Fruit fly (Drosophila melanogaster) whole organism, embryonic: Measurements from ENCODE around the gene CG11839.

Source experiments
- Abd-B ChIP-seq: fragments of 200-800 bp; sonication (Bioruptor generic); optimal IDR thresholded peaks from 2 replicates; lab custom pipeline; 2018; ENCODE audit warnings: missing biosample characterization, mild to moderate bottlenecking, missing genetic modification characterization, moderate library complexity
- Antp ChIP-seq: fragments of 200-800 bp; sonication (Bioruptor generic); optimal IDR thresholded peaks from 3 replicates; lab custom pipeline; 2016; ENCODE audit warnings: missing biosample characterization, missing genetic modification characterization
- Atf-2 ChIP-seq: fragments of 200-800 bp; sonication (Bioruptor generic); optimal IDR thresholded peaks from 2 replicates; lab custom pipeline; 2016; ENCODE audit warnings: missing biosample characterization, missing genetic modification characterization
- Bdp1 ChIP-seq: fragments of 200-800 bp; sonication (Bioruptor generic); optimal IDR thresholded peaks from 3 replicates; lab custom pipeline; 2016; ENCODE audit warnings: missing biosample characterization, missing genetic modification characterization
- CG10267 ChIP-seq: fragments of 200-800 bp; sonication (Bioruptor generic); optimal IDR thresholded peaks from 2 replicates; lab custom pipeline; 2018; ENCODE audit warnings: missing biosample characterization, mild to moderate bottlenecking, missing genetic modification characterization, moderate library complexity
- CG10462 ChIP-seq: fragments of 200-800 bp; sonication (Bioruptor generic); optimal IDR thresholded peaks from 2 replicates; lab custom pipeline; 2016; ENCODE audit warnings: missing biosample characterization, missing genetic modification characterization
- CG10654 ChIP-seq: fragments of 200-800 bp; sonication (Bioruptor generic); optimal IDR thresholded peaks from 2 replicates; lab custom pipeline; 2016; ENCODE audit warnings: missing biosample characterization, missing genetic modification characterization
- CG11695 ChIP-seq: fragments of 200-800 bp; sonication (Bioruptor generic); IDR thresholded peaks from 3 replicates; pipeline ENCODE4 v1.3.6; 2022; ENCODE audit warnings: missing biosample characterization, missing genetic modification characterization
- CG11696 ChIP-seq: fragments of 200-800 bp; sonication (Bioruptor generic); IDR thresholded peaks from 2 replicates; pipeline ENCODE4 v1.3.6; 2022; ENCODE audit warnings: missing biosample characterization, missing genetic modification characterization
- CG12236 ChIP-seq: fragments of 200-800 bp; sonication (Bioruptor generic); optimal IDR thresholded peaks from 2 replicates; lab custom pipeline; 2016; ENCODE audit warnings: missing biosample characterization, missing genetic modification characterization
- CG12769 ChIP-seq: fragments of 200-800 bp; sonication (Bioruptor generic); optimal IDR thresholded peaks from 2 replicates; lab custom pipeline; 2019; ENCODE audit warnings: missing biosample characterization, mild to moderate bottlenecking, missing genetic modification characterization, moderate library complexity
- CG13123 ChIP-seq: fragments of 200-800 bp; sonication (Bioruptor generic); optimal IDR thresholded peaks from 2 replicates; lab custom pipeline; 2016; ENCODE audit warnings: missing biosample characterization, missing genetic modification characterization
- CG13624 ChIP-seq: fragments of 200-800 bp; sonication (Bioruptor generic); optimal IDR thresholded peaks from 2 replicates; lab custom pipeline; 2016; ENCODE audit warnings: missing biosample characterization, missing genetic modification characterization
- CG14710 ChIP-seq: fragments of 200-800 bp; sonication (Bioruptor generic); optimal IDR thresholded peaks from 3 replicates; lab custom pipeline; 2019; ENCODE audit warnings: missing biosample characterization, mild to moderate bottlenecking, missing genetic modification characterization, moderate library complexity
- CG14965 ChIP-seq: fragments of 200-800 bp; sonication (Bioruptor generic); optimal IDR thresholded peaks from 2 replicates; lab custom pipeline; 2016; ENCODE audit warnings: missing biosample characterization, missing genetic modification characterization, borderline replicate concordance
- CG1603 ChIP-seq: fragments of 200-800 bp; sonication (Bioruptor generic); optimal IDR thresholded peaks from 2 replicates; lab custom pipeline; 2019; ENCODE audit warnings: missing biosample characterization, mild to moderate bottlenecking, missing genetic modification characterization, moderate library complexity
- CG17912 ChIP-seq: fragments of 200-800 bp; sonication (Bioruptor generic); optimal IDR thresholded peaks from 2 replicates; lab custom pipeline; 2018; ENCODE audit warnings: missing biosample characterization, mild to moderate bottlenecking, missing genetic modification characterization
- CG1832 ChIP-seq: fragments of 200-800 bp; sonication (Bioruptor generic); optimal IDR thresholded peaks from 2 replicates; lab custom pipeline; 2017; ENCODE audit warnings: missing biosample characterization, mild to moderate bottlenecking, missing genetic modification characterization, inconsistent platforms
- CG4328 ChIP-seq: fragments of 200-800 bp; sonication (Bioruptor generic); optimal IDR thresholded peaks from 3 replicates; lab custom pipeline; 2017; ENCODE audit warnings: missing biosample characterization, missing genetic modification reagents, missing genetic modification characterization
- CG5245 ChIP-seq: fragments of 200-800 bp; sonication (Bioruptor generic); optimal IDR thresholded peaks from 3 replicates; lab custom pipeline; 2016; ENCODE audit warnings: missing biosample characterization, missing genetic modification characterization
- CG8944 ChIP-seq: fragments of 200-800 bp; sonication (Bioruptor generic); optimal IDR thresholded peaks from 3 replicates; lab custom pipeline; 2016; ENCODE audit warnings: missing biosample characterization, missing genetic modification characterization
- CG9932 ChIP-seq: fragments of 200-800 bp; sonication (Bioruptor generic); IDR thresholded peaks from 2 replicates; pipeline ENCODE4 v1.3.6; 2022; ENCODE audit warnings: missing biosample characterization, missing genetic modification characterization
- Dfd ChIP-seq, 2 experiments: fragments of >200 bp; optimal IDR thresholded peaks; 2 replicates each; lab custom pipeline; 2017; ENCODE audit warnings: missing biosample characterization in 2 of 2, missing genetic modification characterization in 2 of 2
- Dip2 ChIP-seq: fragments of 200-800 bp; sonication (Bioruptor generic); IDR thresholded peaks from 2 replicates; pipeline ENCODE4 v1.3.6; 2022; ENCODE audit warnings: missing biosample characterization, missing genetic modification characterization
- Fer2 ChIP-seq: fragments of 200-800 bp; sonication (Bioruptor generic); optimal IDR thresholded peaks from 2 replicates; lab custom pipeline; 2018; ENCODE audit warnings: missing biosample characterization, mild to moderate bottlenecking, missing genetic modification characterization, moderate library complexity
- Hmr ChIP-seq: fragments of 200-800 bp; sonication (Bioruptor generic); optimal IDR thresholded peaks from 3 replicates; lab custom pipeline; 2017; ENCODE audit warnings: mild to moderate bottlenecking, missing biosample characterization, missing genetic modification reagents, missing genetic modification characterization
- NC2β ChIP-seq: fragments of 200-800 bp; sonication (Bioruptor generic); optimal IDR thresholded peaks from 2 replicates; lab custom pipeline; 2016; ENCODE audit warnings: missing biosample characterization, missing genetic modification characterization
- PHDP ChIP-seq: fragments of 200-800 bp; sonication (Bioruptor generic); optimal IDR thresholded peaks from 3 replicates; lab custom pipeline; 2018; ENCODE audit warnings: missing biosample characterization, mild to moderate bottlenecking, missing genetic modification characterization, moderate library complexity
- Ravus ChIP-seq: fragments of 200-800 bp; sonication (Bioruptor generic); IDR thresholded peaks from 2 replicates; pipeline ENCODE4 v1.3.6; 2022; ENCODE audit warnings: missing biosample characterization, missing genetic modification characterization
- TFAM ChIP-seq: fragments of 200-800 bp; sonication (Bioruptor generic); optimal IDR thresholded peaks from 2 replicates; lab custom pipeline; 2017; ENCODE audit warnings: missing biosample characterization, missing genetic modification characterization, inconsistent platforms
- Xbp1 ChIP-seq: fragments of 200-800 bp; sonication (Bioruptor generic); optimal IDR thresholded peaks from 3 replicates; lab custom pipeline; 2016; ENCODE audit warnings: missing biosample characterization, mild to moderate bottlenecking, missing genetic modification characterization
- ato ChIP-seq: fragments of 200-800 bp; sonication (Bioruptor generic); IDR thresholded peaks from 2 replicates; pipeline ENCODE4 v1.3.6; 2022; ENCODE audit warnings: missing biosample characterization, missing genetic modification characterization; ENCODE audit not compliant: partially characterized antibody
- bcd ChIP-seq: fragments of 200-800 bp; sonication (Bioruptor generic); optimal IDR thresholded peaks from 2 replicates; lab custom pipeline; 2017; ENCODE audit warnings: missing biosample characterization, mild to moderate bottlenecking, missing genetic modification characterization
- cato ChIP-seq: fragments of 200-800 bp; sonication (Bioruptor generic); optimal IDR thresholded peaks from 2 replicates; lab custom pipeline; 2016; ENCODE audit warnings: missing biosample characterization, missing genetic modification characterization, borderline replicate concordance
- chn ChIP-seq: fragments of 200-800 bp; sonication (Bioruptor generic); optimal IDR thresholded peaks from 2 replicates; lab custom pipeline; 2016; ENCODE audit warnings: missing biosample characterization, missing genetic modification characterization
- ci ChIP-seq: fragments of 200-800 bp; sonication (Bioruptor generic); IDR thresholded peaks from 3 replicates; pipeline ENCODE4 v1.3.6; 2022; ENCODE audit warnings: missing biosample characterization, missing genetic modification characterization
- dati ChIP-seq: fragments of 200-800 bp; sonication (Bioruptor generic); IDR thresholded peaks from 2 replicates; pipeline ENCODE4 v1.3.6; 2022; ENCODE audit warnings: missing biosample characterization, missing genetic modification characterization
- fd3F ChIP-seq: fragments of 200-800 bp; sonication (Bioruptor generic); optimal IDR thresholded peaks from 2 replicates; lab custom pipeline; 2018; ENCODE audit warnings: missing biosample characterization, mild to moderate bottlenecking, missing genetic modification characterization, moderate library complexity
- fd64A ChIP-seq: fragments of 200-800 bp; sonication (Bioruptor generic); optimal IDR thresholded peaks from 3 replicates; lab custom pipeline; 2018; ENCODE audit warnings: missing biosample characterization, mild to moderate bottlenecking, missing genetic modification characterization
- gsb ChIP-seq: fragments of 200-800 bp; sonication (Bioruptor generic); IDR thresholded peaks from 2 replicates; pipeline ENCODE4 v1.3.6; 2022; ENCODE audit warnings: missing biosample characterization, missing genetic modification characterization
- her ChIP-seq: fragments of 200-800 bp; sonication (Bioruptor generic); optimal IDR thresholded peaks from 2 replicates; lab custom pipeline; 2016; ENCODE audit warnings: missing biosample characterization, missing genetic modification characterization
- inv ChIP-seq: fragments of 200-800 bp; sonication (Bioruptor generic); IDR thresholded peaks from 2 replicates; pipeline ENCODE4 v1.3.6; 2022; ENCODE audit warnings: missing biosample characterization, missing genetic modification characterization; ENCODE audit not compliant: partially characterized antibody
- klu ChIP-seq: fragments of 200-800 bp; sonication (Bioruptor generic); IDR thresholded peaks from 2 replicates; pipeline ENCODE4 v1.3.6; 2022; ENCODE audit warnings: missing biosample characterization, missing genetic modification characterization
- oc ChIP-seq: fragments of 200-800 bp; sonication (Bioruptor generic); optimal IDR thresholded peaks from 2 replicates; lab custom pipeline; 2018; ENCODE audit warnings: missing biosample characterization, mild to moderate bottlenecking, missing genetic modification characterization, moderate library complexity
- p53 ChIP-seq: fragments of 200-800 bp; sonication (Bioruptor generic); optimal IDR thresholded peaks from 2 replicates; lab custom pipeline; 2016; ENCODE audit warnings: missing biosample characterization, missing genetic modification characterization
- pros ChIP-seq: fragments of 200-800 bp; sonication (Bioruptor generic); optimal IDR thresholded peaks from 3 replicates; lab custom pipeline; 2019; ENCODE audit warnings: missing biosample characterization, mild to moderate bottlenecking, missing genetic modification characterization, moderate library complexity
- slbo ChIP-seq: fragments of 200-800 bp; sonication (Bioruptor generic); IDR thresholded peaks from 2 replicates; pipeline ENCODE4 v1.3.6; 2022; ENCODE audit warnings: missing biosample characterization, missing genetic modification characterization
- slou ChIP-seq: fragments of 200-800 bp; sonication (Bioruptor generic); optimal IDR thresholded peaks from 3 replicates; lab custom pipeline; 2016; ENCODE audit warnings: missing biosample characterization, missing genetic modification characterization
- tap ChIP-seq: fragments of 200-800 bp; optimal IDR thresholded peaks from 3 replicates; lab custom pipeline; 2019; ENCODE audit warnings: missing biosample characterization, mild to moderate bottlenecking, missing genetic modification characterization, moderate library complexity
- tna ChIP-seq: fragments of 200-800 bp; sonication (Bioruptor generic); IDR thresholded peaks from 2 replicates; pipeline ENCODE4 v1.3.6; 2022; ENCODE audit warnings: missing biosample characterization, missing genetic modification characterization; ENCODE audit not compliant: partially characterized antibody
- trem ChIP-seq: fragments of 200-800 bp; optimal IDR thresholded peaks from 3 replicates; lab custom pipeline; 2019; ENCODE audit warnings: missing biosample characterization, mild to moderate bottlenecking, missing genetic modification characterization, moderate library complexity
- usp ChIP-seq: fragments of >200 bp; optimal IDR thresholded peaks from 2 replicates; lab custom pipeline; 2017; ENCODE audit warnings: missing biosample characterization, missing genetic modification characterization

CG11839 gene

DNA sequence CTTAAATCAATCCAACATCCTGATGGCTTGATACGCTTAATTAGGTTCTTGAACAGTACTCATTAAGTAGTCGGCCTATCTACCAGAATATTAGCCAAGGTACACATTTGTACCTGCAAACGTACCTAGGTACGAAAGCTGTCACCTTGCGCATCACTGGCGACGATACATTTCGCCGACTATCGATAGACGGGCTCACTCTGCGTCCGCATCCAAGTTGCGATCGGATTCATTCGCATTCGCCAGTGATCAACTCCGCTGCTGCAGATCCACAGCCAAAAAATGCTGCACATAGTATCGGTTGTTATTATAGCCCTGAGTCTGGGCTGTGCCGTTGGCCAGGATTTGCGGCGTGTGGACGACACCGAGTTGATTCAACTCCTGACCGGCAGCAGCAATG, 22.2 kb upstream of the CG11839 start, which contains the start of gene CG11790 (continued):
- TF ChIP-seq TFAM (GFP tag; lab: Kevin White, UChicago) = no peak
- TF ChIP-seq Hmr (GFP tag; lab: Kevin White, UChicago) = no peak
- TF ChIP-seq gsb (GFP tag; lab: Robert Waterston, UW) = no peak
- TF ChIP-seq trem (tag; lab: Kevin White, UChicago) = no peak
- no peak for TF ChIP-seq bcd (GFP tag; lab: Kevin White, UChicago)
- TF ChIP-seq CG17912 (GFP tag; lab: Kevin White, UChicago) = no peak
- TF ChIP-seq CG12236 (GFP tag; lab: Kevin White, UChicago) = no peak
- TF ChIP-seq fd3F (GFP tag; lab: Kevin White, UChicago) = no peak
- TF ChIP-seq CG1832 (GFP tag; lab: Kevin White, UChicago) = no peak
- TF ChIP-seq fd64A (GFP tag; lab: Kevin White, UChicago) = no peak
- no peak for TF ChIP-seq CG9932 (GFP tag; lab: Robert Waterston, UW)
- TF ChIP-seq CG10462 = no peak
- peak; percentile 82 for TF ChIP-seq ato (GFP tag; lab: Robert Waterston, UW)
- no peak for TF ChIP-seq CG11696 (GFP tag; lab: Robert Waterston, UW)
- TF ChIP-seq CG10267 (tag; lab: Kevin White, UChicago) = no peak
- TF ChIP-seq CG13624 (GFP tag; lab: Kevin White, UChicago) = no peak
- peak; percentile 59; the same call in 2 of the 3 replicates for TF ChIP-seq ci (GFP tag; lab: Robert Waterston, UW)
- TF ChIP-seq CG13123 (GFP tag; lab: Kevin White, UChicago) = no peak
- TF ChIP-seq Dfd (GFP tag; optimal IDR thresholded peaks at IDR 0.05; lab: Kevin White, UChicago) = no peak
- no peak for TF ChIP-seq oc (tag; lab: Kevin White, UChicago)
- peak; percentile 73 for TF ChIP-seq tna
- TF ChIP-seq CG14965 (GFP tag; lab: Kevin White, UChicago) = no peak
- no peak for TF ChIP-seq Antp (GFP tag; lab: Kevin White, UChicago)
- no peak for TF ChIP-seq CG14710 (tag; lab: Kevin White, UChicago)
- no peak for TF ChIP-seq CG10654
- TF ChIP-seq chn = no peak
- TF ChIP-seq dati (GFP tag; lab: Robert Waterston, UW) = no peak
- TF ChIP-seq p53 = no peak
- no peak for TF ChIP-seq usp
- no peak for TF ChIP-seq CG8944 (GFP tag; lab: Kevin White, UChicago)
- no peak for TF ChIP-seq klu
- no peak for TF ChIP-seq Atf-2
- TF ChIP-seq Ravus (GFP tag; lab: Robert Waterston, UW) = no peak
- peak; percentile 55 for TF ChIP-seq her
- TF ChIP-seq CG5245 (GFP tag; lab: Kevin White, UChicago) = no peak
- no peak for TF ChIP-seq Abd-B (GFP tag; lab: Kevin White, UChicago)
- no peak for TF ChIP-seq Dip2 (GFP tag; lab: Robert Waterston, UW)
- TF ChIP-seq CG12769 (tag; lab: Kevin White, UChicago) = no peak
- peak; percentile 51; the same call in 1 of the 2 replicates for TF ChIP-seq inv (GFP tag; lab: Robert Waterston, UW)
- TF ChIP-seq PHDP = peak; percentile 4
- no peak for TF ChIP-seq cato (GFP tag; lab: Kevin White, UChicago)
- no peak for TF ChIP-seq NC2β
- TF ChIP-seq pros = no peak
- TF ChIP-seq CG1603 (tag; lab: Kevin White, UChicago) = peak; percentile 59
- no peak for TF ChIP-seq tap (tag; lab: Kevin White, UChicago)
- no peak for TF ChIP-seq Bdp1 (GFP tag; lab: Kevin White, UChicago)
- no peak for TF ChIP-seq CG4328 (GFP tag; lab: Kevin White, UChicago)
- TF ChIP-seq CG11695 = no peak
- no peak for TF ChIP-seq slou
- TF ChIP-seq Xbp1 = no peak
- no peak for TF ChIP-seq Fer2 (tag; lab: Kevin White, UChicago)
- no peak for TF ChIP-seq slbo
